Worm (Caenorhabditis elegans): ENCODE data around the gene F53G2.12.

DNA sequence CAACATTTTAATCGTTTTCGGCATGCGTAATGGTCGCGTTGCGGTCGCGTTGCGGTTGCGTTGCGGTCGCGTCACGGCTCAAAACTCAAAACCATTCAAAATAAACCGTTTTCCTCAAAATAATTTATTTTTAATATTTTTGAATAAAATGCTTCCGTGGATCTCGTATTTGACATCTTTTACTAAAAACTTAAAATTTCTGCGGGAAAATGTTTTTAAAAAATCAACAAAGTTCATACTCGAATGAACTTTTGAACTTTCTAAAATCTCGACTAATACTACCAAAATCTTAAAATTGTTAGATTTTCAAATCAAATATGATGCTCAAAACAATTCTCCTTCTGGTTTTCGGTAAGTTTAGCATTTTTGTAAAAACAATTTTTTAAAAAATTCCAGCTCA lies 2.7 kb upstream of the F53G2.12 start, which contains the start of gene F53G2.2:
- TF ChIP-seq W03F9.2 (tag; optimal IDR thresholded peaks at IDR 0.05) (no peak), him-1 (tag; optimal IDR thresholded peaks at IDR 0.05) (no peak)
